Fruit fly (Drosophila melanogaster): ENCODE measurements around the gene CG14053.

The CG14053 gene

DNA sequence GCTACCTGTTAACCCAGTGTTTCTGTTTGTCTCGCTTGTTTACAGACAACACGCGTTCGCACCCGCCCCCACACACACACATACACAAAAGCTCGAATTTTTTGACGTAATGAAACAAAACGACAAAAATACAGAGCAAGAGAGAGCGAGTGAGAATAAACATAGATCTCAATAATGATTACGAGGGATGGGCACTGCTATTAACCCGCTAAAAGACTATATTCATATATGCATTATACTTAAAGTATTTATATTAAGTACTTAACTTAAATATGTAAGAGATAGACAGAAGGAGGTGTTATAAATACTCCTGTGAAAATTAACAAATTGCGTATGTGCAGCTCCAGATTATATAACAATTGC, 51.9 kb downstream of the CG14053 start (continued):
- TF ChIP-seq CG4360 (GFP tag; IDR thresholded peaks at IDR 0.05) (0 out of 2 replicates have a peak, but pooled peaks have one; percentile 11), CG4328 (GFP tag; optimal IDR thresholded peaks at IDR 0.05) (peak; percentile 2), H15 (GFP tag; IDR thresholded peaks at IDR 0.05) (no peak), pros (GFP tag; optimal IDR thresholded peaks at IDR 0.05) (no peak), dysf (GFP tag; IDR thresholded peaks at IDR 0.05) (peak; percentile 40; the same call in 1 of the 3 replicates), Eip74EF (GFP tag; optimal IDR thresholded peaks at IDR 0.05) (peak in 1 of 2 experiments; percentile 9), sna (GFP tag; IDR thresholded peaks at IDR 0.05; ENCODE audit: partially characterized antibody) (no peak), ind (GFP tag; optimal IDR thresholded peaks at IDR 0.05) (peak; percentile 50), tio (GFP tag; optimal IDR thresholded peaks at IDR 0.05) (no peak), CG14710 (tag; optimal IDR thresholded peaks at IDR 0.05) (peak; percentile 0), CG2889 (GFP tag; IDR thresholded peaks at IDR 0.05) (no peak), jigr1 (GFP tag; IDR thresholded peaks at IDR 0.05) (no peak), CG6683 (GFP tag; optimal IDR thresholded peaks at IDR 0.05) (no peak), CG18619 (GFP tag; optimal IDR thresholded peaks at IDR 0.05) (peak; percentile 23), tx (GFP tag; optimal IDR thresholded peaks at IDR 0.05) (peak; percentile 1), row (GFP tag; IDR thresholded peaks at IDR 0.05) (peak; percentile 74), CG15479 (GFP tag; optimal IDR thresholded peaks at IDR 0.05) (no peak), dpn (GFP tag; optimal IDR thresholded peaks at IDR 0.05) (peak in 1 of 2 experiments; percentile 11), CG13894 (tag; optimal IDR thresholded peaks at IDR 0.05) (peak; percentile 41), CG34422 (GFP tag; IDR thresholded peaks at IDR 0.05) (peak; percentile 28; the same call in 1 of the 3 replicates), Myb (GFP tag; optimal IDR thresholded peaks at IDR 0.05) (no peak), CG7556 (GFP tag; optimal IDR thresholded peaks at IDR 0.05) (peak; percentile 52), Blimp-1 (GFP tag; optimal IDR thresholded peaks at IDR 0.05) (peak; percentile 36), pb (GFP tag; optimal IDR thresholded peaks at IDR 0.05) (no peak), CG1024 (GFP tag; IDR thresholded peaks at IDR 0.05) (no peak), CoRest (tag; optimal IDR thresholded peaks at IDR 0.05) (peak; percentile 50), CG11560 (tag; IDR thresholded peaks at IDR 0.05) (no peak), eyg (GFP tag; optimal IDR thresholded peaks at IDR 0.05) (no peak), E2f2 (GFP tag; IDR thresholded peaks at IDR 0.05) (no peak; the same call in 1 of the 2 replicates), org-1 (GFP tag; optimal IDR thresholded peaks at IDR 0.05) (peak; percentile 21), CG17568 (GFP tag; optimal IDR thresholded peaks at IDR 0.05) (peak; percentile 70), kni (GFP tag; optimal IDR thresholded peaks at IDR 0.05) (peak; percentile 38), CG7928 (GFP tag; optimal IDR thresholded peaks at IDR 0.05) (peak; percentile 84), tgo (GFP tag; IDR thresholded peaks at IDR 0.05) (no peak; the same call in 2 of the 3 replicates), CG17612 (GFP tag; IDR thresholded peaks at IDR 0.05) (no peak), Dip3 (GFP tag; optimal IDR thresholded peaks at IDR 0.05) (no peak), CG15073 (GFP tag; optimal IDR thresholded peaks at IDR 0.05) (no peak), zfh2 (GFP tag; optimal IDR thresholded peaks at IDR 0.05) (no peak), jing (GFP tag; optimal IDR thresholded peaks at IDR 0.05) (no peak), lmd (GFP tag; IDR thresholded peaks at IDR 0.05) (peak; percentile 38; the same call in 1 of the 2 replicates), fru (optimal IDR thresholded peaks at IDR 0.05) (no peak), sim (GFP tag; IDR thresholded peaks at IDR 0.05) (no peak), HLH4C (GFP tag; IDR thresholded peaks at IDR 0.05; ENCODE audit: partially characterized antibody) (no peak), CG7987 (GFP tag; optimal IDR thresholded peaks at IDR 0.05) (peak; percentile 86), Hr78 (GFP tag; optimal IDR thresholded peaks at IDR 0.05) (peak in 1 of 2 experiments; percentile 15), p53 (GFP tag; optimal IDR thresholded peaks at IDR 0.05) (no peak), vvl (GFP tag; IDR thresholded peaks at IDR 0.05) (peak; percentile 64), nau (GFP tag; optimal IDR thresholded peaks at IDR 0.05) (peak; percentile 62), CG17359 (tag; optimal IDR thresholded peaks at IDR 0.05) (peak; percentile 55), CG17385 (GFP tag; optimal IDR thresholded peaks at IDR 0.05) (peak; percentile 20), Hr39 (optimal IDR thresholded peaks at IDR 0.05) (no peak)
